Worm (Caenorhabditis elegans): ENCODE data around the gene pde-2.
A peak's percentile ranks its signal among the peaks of the same experiment; 100 is the strongest.

pde-2 gene

DNA sequence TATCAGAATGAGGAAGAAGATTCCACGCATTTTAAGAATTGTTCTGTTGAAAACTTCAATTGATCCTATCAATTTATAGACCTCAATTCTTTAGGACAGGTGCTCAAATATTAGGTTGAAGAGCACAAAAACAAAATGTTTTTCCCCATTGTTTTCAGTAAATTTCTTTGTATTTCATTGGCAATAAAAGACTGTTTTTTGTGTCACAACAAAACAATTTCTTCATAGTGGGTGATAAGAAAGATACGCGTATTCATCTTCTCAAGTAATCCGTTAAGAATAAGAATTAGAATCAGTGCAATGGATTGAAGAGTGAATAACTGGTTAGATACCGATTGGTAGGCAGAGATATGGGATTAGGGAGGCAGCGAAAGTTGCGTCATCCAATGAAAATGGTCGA, 21.0 kb downstream of the pde-2 start, which contains the start of gene ZK643.6:
Gene ZK643.6 (minus strand): TSS at position 101 of the 400 bp plus-strand sequence.
- no peak for TF ChIP-seq alr-1 (tag; optimal IDR thresholded peaks at IDR 0.05; ENCODE audit: borderline replicate concordance)
- no peak for TF ChIP-seq xbp-1 (tag; optimal IDR thresholded peaks at IDR 0.05)
- TF ChIP-seq dpl-1 (GFP tag; optimal IDR thresholded peaks at IDR 0.05): no peak
- peak; percentile 1 for TF ChIP-seq dsc-1 (tag; optimal IDR thresholded peaks at IDR 0.05)
- no peak for TF ChIP-seq pag-3 (tag; optimal IDR thresholded peaks at IDR 0.05; ENCODE audit: borderline replicate concordance, insufficient read depth)
- TF ChIP-seq nhr-11 (tag; optimal IDR thresholded peaks at IDR 0.05): no peak
- no peak for TF ChIP-seq efl-1 (optimal IDR thresholded peaks at IDR 0.05)
- TF ChIP-seq efl-1 (GFP tag; optimal IDR thresholded peaks at IDR 0.05 in 1 of 2): peak in 1 of 2 experiments; percentile 33
- no peak for TF ChIP-seq hpl-2 (GFP tag; optimal IDR thresholded peaks at IDR 0.05)

ce11 chrIII:8956146-8956646, 25.5 kb downstream of the pde-2 start, which contains the start of the genes ZK643.5 and ZK643.2:
Gene ZK643.5, minus strand, starts transcription at chrIII:8956196.
Gene ZK643.2, plus strand, starts transcription at chrIII:8956540.
- no peak for TF ChIP-seq ces-1 (GFP tag; optimal IDR thresholded peaks at IDR 0.05)
- peak; percentile 44 for TF ChIP-seq C04F5.9 (tag; optimal IDR thresholded peaks at IDR 0.05)
- TF ChIP-seq nhr-85 (tag): peak; percentile 45
- TF ChIP-seq C34B4.2 (tag; optimal IDR thresholded peaks at IDR 0.05): no peak
- peak; percentile 74 for TF ChIP-seq swsn-7 (tag; optimal IDR thresholded peaks at IDR 0.05)
- peak; percentile 21 for TF ChIP-seq fos-1 (tag; optimal IDR thresholded peaks at IDR 0.05)
- no peak for TF ChIP-seq pag-3 (tag; optimal IDR thresholded peaks at IDR 0.05; ENCODE audit: borderline replicate concordance, insufficient read depth)
- TF ChIP-seq lin-14 (GFP tag; optimal IDR thresholded peaks at IDR 0.05): peak; percentile 70
- peak; percentile 47 for TF ChIP-seq nhr-90 (tag; optimal IDR thresholded peaks at IDR 0.05; ENCODE audit: poor library complexity)
- peak; percentile 65 for TF ChIP-seq egl-13 (tag; optimal IDR thresholded peaks at IDR 0.05)
- no peak for TF ChIP-seq mef-2 (tag; optimal IDR thresholded peaks at IDR 0.05)
- TF ChIP-seq unc-86 (tag; optimal IDR thresholded peaks at IDR 0.05): peak; percentile 69
- peak; percentile 92 to 98 for TF ChIP-seq lsy-2 (tag; optimal IDR thresholded peaks at IDR 0.05)
- TF ChIP-seq nhr-47 (tag; optimal IDR thresholded peaks at IDR 0.05): peak; percentile 76
- TF ChIP-seq isw-1 (GFP tag; IDR thresholded peaks at IDR 0.05): peak; percentile 12; the same call in 1 of the 2 replicates
- TF ChIP-seq fkh-10 (GFP tag; optimal IDR thresholded peaks at IDR 0.05): no peak
- TF ChIP-seq ztf-4 (tag; optimal IDR thresholded peaks at IDR 0.05): peak; percentile 11
- peak; percentile 80 for TF ChIP-seq snu-23 (GFP tag; optimal IDR thresholded peaks at IDR 0.05)
- peak in 1 of 6 experiments; percentile 56 for TF ChIP-seq elt-3 (tag; optimal IDR thresholded peaks at IDR 0.05)
- TF ChIP-seq unc-98 (GFP tag; IDR thresholded peaks at IDR 0.05): no peak
- no peak for TF ChIP-seq zag-1 (tag; optimal IDR thresholded peaks at IDR 0.05)
- TF ChIP-seq ceh-8 (GFP tag; optimal IDR thresholded peaks at IDR 0.05): no peak
- peak; percentile 57 to 79 for TF ChIP-seq efl-1 (optimal IDR thresholded peaks at IDR 0.05)
- peak; percentile 82 to 96 for TF ChIP-seq efl-1 (GFP tag; optimal IDR thresholded peaks at IDR 0.05 in 1 of 2)
- no peak for TF ChIP-seq pqm-1 (tag; optimal IDR thresholded peaks at IDR 0.05)
- peak; percentile 27 for TF ChIP-seq fkh-8 (tag; optimal IDR thresholded peaks at IDR 0.05)
- TF ChIP-seq mdl-1 (tag; optimal IDR thresholded peaks at IDR 0.05): peak in 1 of 2 experiments; percentile 67
- no peak for TF ChIP-seq aly-2 (tag; optimal IDR thresholded peaks at IDR 0.05)
- TF ChIP-seq egl-27 (tag; optimal IDR thresholded peaks at IDR 0.05): no peak
- peak; percentile 74 for TF ChIP-seq nhr-20 (tag; optimal IDR thresholded peaks at IDR 0.05)
- peak; percentile 37 for TF ChIP-seq lin-15B (tag; optimal IDR thresholded peaks at IDR 0.05)
- peak; percentile 87 for TF ChIP-seq F16B12.6 (tag; optimal IDR thresholded peaks at IDR 0.05)
- no peak for TF ChIP-seq ceh-63 (GFP tag; optimal IDR thresholded peaks at IDR 0.05)
- TF ChIP-seq unc-130 (tag; optimal IDR thresholded peaks at IDR 0.05): peak; percentile 26
- no peak for TF ChIP-seq zip-4 (GFP tag; optimal IDR thresholded peaks at IDR 0.05)
- TF ChIP-seq unc-62 (GFP tag; optimal IDR thresholded peaks at IDR 0.05): no peak
- peak; percentile 68 for TF ChIP-seq rnt-1 (tag; optimal IDR thresholded peaks at IDR 0.05)
- TF ChIP-seq ztf-11 (tag; optimal IDR thresholded peaks at IDR 0.05): peak in 1 of 2 experiments; percentile 7
- peak; percentile 73 for TF ChIP-seq xbp-1 (tag; optimal IDR thresholded peaks at IDR 0.05)
- TF ChIP-seq blmp-1 (tag; optimal IDR thresholded peaks at IDR 0.05): peak; percentile 70
- TF ChIP-seq tlp-1 (tag; optimal IDR thresholded peaks at IDR 0.05): no peak
- no peak for TF ChIP-seq ceh-90 (tag; optimal IDR thresholded peaks at IDR 0.05)
- TF ChIP-seq ceh-82 (tag; optimal IDR thresholded peaks at IDR 0.05): peak; percentile 26 to 72 (median 38)
- TF ChIP-seq lin-35 (GFP tag; optimal IDR thresholded peaks at IDR 0.05): peak; percentile 76 to 90
- TF ChIP-seq nhr-11 (tag; optimal IDR thresholded peaks at IDR 0.05): no peak

Measured in whole organism, L1 larva.